Worm (Caenorhabditis elegans): ENCODE measurements around the gene coq-3.

The coq-3 gene

DNA sequence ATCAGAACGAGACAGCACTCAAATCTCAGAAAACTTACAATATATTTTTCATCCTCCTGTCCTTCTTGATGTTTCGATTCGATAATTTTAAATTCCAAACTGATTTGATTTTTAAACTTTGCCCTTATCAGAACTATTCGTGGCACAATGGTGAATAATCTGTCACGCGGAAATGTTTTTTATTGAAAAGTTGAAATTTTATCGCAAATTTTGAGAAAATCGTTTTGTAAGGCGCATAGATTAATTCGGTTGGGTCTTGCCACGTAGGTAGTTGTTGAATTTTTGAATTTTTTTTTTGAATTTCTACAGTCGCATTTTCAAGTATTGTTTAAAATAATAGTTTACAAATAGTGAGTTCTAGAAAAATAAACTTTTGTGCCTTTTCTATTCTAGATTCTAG, 35.3 kb downstream of the coq-3 start, which contains the start of gene ptp-5.2:
Gene ptp-5.2 (minus strand): TSS at position 101 of the 400 bp plus-strand sequence.
- TF ChIP-seq nfya-1 (tag; optimal IDR thresholded peaks at IDR 0.05; ENCODE audit: insufficient read depth): no peak
- no peak for TF ChIP-seq snpc-4 (tag; optimal IDR thresholded peaks at IDR 0.05)
- no peak for TF ChIP-seq egl-5 (tag; optimal IDR thresholded peaks at IDR 0.05)
- no peak for TF ChIP-seq tbx-2 (tag; optimal IDR thresholded peaks at IDR 0.05)
- no peak for TF ChIP-seq unc-62 (GFP tag; optimal IDR thresholded peaks at IDR 0.05)
- TF ChIP-seq ztf-11 (tag; optimal IDR thresholded peaks at IDR 0.05): no peak
- no peak for TF ChIP-seq lsy-12 (tag; optimal IDR thresholded peaks at IDR 0.05)
- TF ChIP-seq nhr-12 (tag; optimal IDR thresholded peaks at IDR 0.05): no peak
- no peak for TF ChIP-seq pha-4 (tag; optimal IDR thresholded peaks at IDR 0.05)
- no peak for TF ChIP-seq jun-1 (tag; optimal IDR thresholded peaks at IDR 0.05)
- TF ChIP-seq sea-2 (GFP tag; optimal IDR thresholded peaks at IDR 0.05): no peak
- TF ChIP-seq nhr-67 (tag; optimal IDR thresholded peaks at IDR 0.05): no peak
- no peak for TF ChIP-seq nhr-43 (tag; optimal IDR thresholded peaks at IDR 0.05; ENCODE audit: poor library complexity, severe bottlenecking)
- no peak for TF ChIP-seq mml-1 (tag; optimal IDR thresholded peaks at IDR 0.05)
- no peak for TF ChIP-seq ceh-28 (tag; optimal IDR thresholded peaks at IDR 0.05)

DNA sequence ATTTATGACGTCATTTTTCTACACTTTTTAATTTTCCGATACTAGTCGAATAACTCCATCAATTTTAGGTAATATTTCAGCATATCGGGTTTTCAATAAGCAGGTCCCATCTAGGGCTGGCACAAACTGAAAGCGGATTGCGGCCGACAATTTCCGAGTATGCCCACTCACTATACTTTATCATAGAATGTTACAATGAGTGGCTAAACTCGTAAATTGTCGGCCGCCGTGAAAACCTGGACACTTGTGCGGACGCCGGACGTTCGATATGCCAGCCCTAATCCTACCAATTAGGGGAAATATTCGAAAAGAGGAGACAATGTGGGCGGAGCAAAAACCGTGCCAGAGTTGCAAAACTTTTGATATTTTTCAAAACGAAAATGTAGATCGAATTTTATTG, 36.5 kb downstream of the coq-3 start:
- TF ChIP-seq aly-2 (tag; optimal IDR thresholded peaks at IDR 0.05): no peak
- TF ChIP-seq nhr-237 (tag; optimal IDR thresholded peaks at IDR 0.05): no peak
- TF ChIP-seq elt-1 (tag; optimal IDR thresholded peaks at IDR 0.05): no peak
- TF ChIP-seq jun-1 (tag; optimal IDR thresholded peaks at IDR 0.05): no peak
- TF ChIP-seq nhr-77 (tag; optimal IDR thresholded peaks at IDR 0.05): no peak
- no peak for TF ChIP-seq nhr-67 (tag; optimal IDR thresholded peaks at IDR 0.05)
- TF ChIP-seq ceh-28 (tag; optimal IDR thresholded peaks at IDR 0.05): no peak
- no peak for TF ChIP-seq nhr-23 (tag; optimal IDR thresholded peaks at IDR 0.05)
- no peak for TF ChIP-seq nhr-12 (tag; optimal IDR thresholded peaks at IDR 0.05)
- TF ChIP-seq elt-3 (tag; optimal IDR thresholded peaks at IDR 0.05): no peak
- TF ChIP-seq skn-1 (tag; optimal IDR thresholded peaks at IDR 0.05): no peak
- TF ChIP-seq ceh-9 (tag; optimal IDR thresholded peaks at IDR 0.05): no peak

DNA sequence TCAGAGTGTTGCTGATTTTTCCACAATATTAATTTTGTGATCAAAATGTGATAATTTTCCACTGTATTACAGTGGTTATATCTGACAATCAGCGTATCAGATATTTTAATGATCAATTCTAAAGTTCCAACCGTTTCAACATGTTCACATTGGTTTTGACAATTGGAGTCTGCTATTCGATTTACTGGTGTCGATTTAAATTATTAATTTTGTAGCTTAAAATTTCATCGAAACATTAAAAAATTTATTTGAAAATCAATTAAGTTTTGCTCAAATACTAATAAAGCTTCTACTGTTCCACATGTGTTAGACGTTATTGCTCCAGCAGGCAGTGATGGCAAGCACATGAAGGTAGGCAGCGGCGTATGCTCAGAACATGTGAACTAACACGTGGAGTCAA, 38.3 kb downstream of the coq-3 start:
- TF ChIP-seq hmg-11 (tag; optimal IDR thresholded peaks at IDR 0.05) (no peak), nhr-23 (tag; optimal IDR thresholded peaks at IDR 0.05) (no peak), lin-15B (tag; optimal IDR thresholded peaks at IDR 0.05) (no peak), egl-27 (tag; optimal IDR thresholded peaks at IDR 0.05) (no peak), ceh-82 (tag; optimal IDR thresholded peaks at IDR 0.05) (no peak), fos-1 (tag; optimal IDR thresholded peaks at IDR 0.05) (no peak), pha-4 (tag; optimal IDR thresholded peaks at IDR 0.05) (no peak), ceh-16 (tag; optimal IDR thresholded peaks at IDR 0.05) (no peak), unc-62 (GFP tag; optimal IDR thresholded peaks at IDR 0.05) (no peak), nhr-237 (tag; optimal IDR thresholded peaks at IDR 0.05) (no peak), fkh-10 (GFP tag; optimal IDR thresholded peaks at IDR 0.05) (no peak), aly-2 (tag; optimal IDR thresholded peaks at IDR 0.05) (no peak), nhr-28 (tag; optimal IDR thresholded peaks at IDR 0.05) (no peak), elt-2 (tag; optimal IDR thresholded peaks at IDR 0.05) (no peak), ZK546.5 (tag; optimal IDR thresholded peaks at IDR 0.05) (no peak), nhr-76 (tag; optimal IDR thresholded peaks at IDR 0.05) (no peak), nhr-25 (tag; optimal IDR thresholded peaks at IDR 0.05) (no peak)

DNA sequence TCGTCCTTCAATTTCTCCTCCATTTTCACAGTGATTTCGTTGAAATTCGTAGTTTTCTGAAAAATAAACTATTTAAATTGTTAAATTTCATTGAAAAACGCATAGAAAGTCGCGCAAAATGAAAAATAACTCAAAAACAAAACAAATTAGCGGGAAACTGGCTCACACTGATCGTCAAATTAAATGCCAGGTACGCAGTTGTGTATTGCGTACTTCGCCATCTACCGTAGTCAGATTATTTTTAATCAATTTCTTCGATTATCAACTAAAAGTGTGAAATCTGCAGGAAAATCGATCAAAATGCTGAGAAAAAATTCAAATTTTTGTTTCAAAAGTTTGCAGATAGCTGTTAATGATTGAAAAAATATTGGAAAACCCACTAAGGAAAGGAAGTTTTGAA, 41.2 kb downstream of the coq-3 start, which contains the start of gene Y57G11C.499:
Gene Y57G11C.499 (minus strand): TSS at position 23 of the 400 bp plus-strand sequence.
- TF ChIP-seq unc-39 (tag; optimal IDR thresholded peaks at IDR 0.05): no peak
- no peak for TF ChIP-seq nhr-11 (tag; optimal IDR thresholded peaks at IDR 0.05)
- TF ChIP-seq elt-3 (tag; optimal IDR thresholded peaks at IDR 0.05): no peak
- TF ChIP-seq R02D3.7 (tag; optimal IDR thresholded peaks at IDR 0.05): no peak
- no peak for TF ChIP-seq lsy-12 (tag; optimal IDR thresholded peaks at IDR 0.05)
- TF ChIP-seq egl-27 (tag; optimal IDR thresholded peaks at IDR 0.05): no peak
- no peak for TF ChIP-seq lin-15B (tag; optimal IDR thresholded peaks at IDR 0.05)
- TF ChIP-seq unc-62 (GFP tag; optimal IDR thresholded peaks at IDR 0.05): no peak
- no peak for TF ChIP-seq ceh-16 (tag; optimal IDR thresholded peaks at IDR 0.05)
- TF ChIP-seq skn-1 (tag; optimal IDR thresholded peaks at IDR 0.05): no peak
- no peak for TF ChIP-seq eor-1 (tag; optimal IDR thresholded peaks at IDR 0.05)
- no peak for TF ChIP-seq nhr-25 (tag; optimal IDR thresholded peaks at IDR 0.05)
- TF ChIP-seq jun-1 (tag; optimal IDR thresholded peaks at IDR 0.05): no peak
- no peak for TF ChIP-seq mdl-1 (tag; optimal IDR thresholded peaks at IDR 0.05)
- no peak for TF ChIP-seq ceh-82 (tag; optimal IDR thresholded peaks at IDR 0.05)
